Fruit fly (Drosophila melanogaster) whole organism, wandering third instar larva: Measurements from ENCODE around the gene RpL37A.
A peak's percentile ranks its signal among the peaks of the same experiment; 100 is the strongest.

ENCODE experiments used
- Abd-B ChIP-seq: fragments of >200 bp; optimal IDR thresholded peaks from 2 replicates; lab custom pipeline; 2017; ENCODE audit warnings: missing biosample characterization, missing genetic modification characterization
- CG32264 ChIP-seq: fragments of 200-800 bp; sonication (Bioruptor generic); optimal IDR thresholded peaks from 2 replicates; lab custom pipeline; 2016; ENCODE audit warnings: missing biosample characterization, missing genetic modification characterization
- CG9705 ChIP-seq: fragments of 200-800 bp; sonication (Bioruptor generic); optimal IDR thresholded peaks from 2 replicates; lab custom pipeline; 2018; ENCODE audit warnings: missing biosample characterization, mild to moderate bottlenecking, missing genetic modification characterization
- CrebA ChIP-seq: fragments of 200-800 bp; sonication (Bioruptor generic); optimal IDR thresholded peaks from 2 replicates; lab custom pipeline; 2016; ENCODE audit warnings: missing biosample characterization, mild to moderate bottlenecking, missing genetic modification characterization, borderline replicate concordance
- Dfd ChIP-seq: fragments of >200 bp; optimal IDR thresholded peaks from 2 replicates; lab custom pipeline; 2017; ENCODE audit warnings: missing biosample characterization, missing genetic modification characterization
- Dif ChIP-seq: fragments of 200-275, 200-300 bp; sonication (Bioruptor generic); optimal IDR thresholded peaks from 2 replicates; lab custom pipeline; 2018; ENCODE audit warnings: missing biosample characterization, missing genetic modification characterization; ENCODE audit not compliant: partially characterized antibody
- GATAd ChIP-seq: sonication (Bioruptor generic); optimal IDR thresholded peaks from 2 replicates; lab custom pipeline; 2016; ENCODE audit warnings: missing biosample characterization, missing genetic modification characterization
- HLH106 ChIP-seq: fragments of 200-800 bp; optimal IDR thresholded peaks from 3 replicates; lab custom pipeline; 2019; ENCODE audit warnings: missing biosample characterization, mild to moderate bottlenecking, missing genetic modification characterization, moderate library complexity
- Hnf4 ChIP-seq: fragments of 200-800 bp; sonication (Bioruptor generic); optimal IDR thresholded peaks from 2 replicates; lab custom pipeline; 2016; ENCODE audit warnings: missing biosample characterization, mild to moderate bottlenecking, missing genetic modification characterization
- Hr78 ChIP-seq: fragments of >200 bp; optimal IDR thresholded peaks from 2 replicates; lab custom pipeline; 2017; ENCODE audit warnings: missing biosample characterization, missing genetic modification characterization
- Hr83 ChIP-seq: fragments of 200-300 bp; sonication (Bioruptor generic); optimal IDR thresholded peaks from 2 replicates; lab custom pipeline; 2016; ENCODE audit warnings: missing biosample characterization, mild to moderate bottlenecking, missing genetic modification characterization, moderate library complexity; ENCODE audit not compliant: poor library complexity, severe bottlenecking
- Jra ChIP-seq: sonication (Bioruptor generic); optimal IDR thresholded peaks from 2 replicates; lab custom pipeline; 2016; ENCODE audit warnings: missing biosample characterization, missing genetic modification characterization
- Mio ChIP-seq: sonication (Bioruptor generic); optimal IDR thresholded peaks from 2 replicates; lab custom pipeline; 2016; ENCODE audit warnings: missing biosample characterization, missing genetic modification characterization
- Myc ChIP-seq: fragments of >200 bp; optimal IDR thresholded peaks from 2 replicates; lab custom pipeline; 2017
- N ChIP-seq: fragments of >200 bp; optimal IDR thresholded peaks from 2 replicates; lab custom pipeline; 2018; ENCODE audit warnings: missing biosample characterization, missing external identifiers, missing genetic modification characterization
- OdsH ChIP-seq: fragments of 200-800 bp; sonication (Bioruptor generic); optimal IDR thresholded peaks from 2 replicates; lab custom pipeline; 2016; ENCODE audit warnings: missing biosample characterization, mild to moderate bottlenecking, missing genetic modification characterization
- Rel ChIP-seq, 2 experiments: fragments of 200-800 bp; sonication (Bioruptor generic) in 1 of 2; optimal IDR thresholded peaks; 2 replicates in 1 of 2; 3 replicates in 1 of 2; lab custom pipeline; 2016 to 2019; ENCODE audit warnings: mild to moderate bottlenecking in 2 of 2, missing biosample characterization in 2 of 2, missing genetic modification characterization in 2 of 2, moderate library complexity in 1 of 2
- Sp1 ChIP-seq: fragments of 200-800 bp; sonication (Bioruptor generic); optimal IDR thresholded peaks from 3 replicates; lab custom pipeline; 2019; ENCODE audit warnings: missing biosample characterization, mild to moderate bottlenecking, missing genetic modification characterization, moderate library complexity
- Vsx2 ChIP-seq: fragments of 200-300, 225-300 bp; sonication (Bioruptor generic); optimal IDR thresholded peaks from 2 replicates; lab custom pipeline; 2018; ENCODE audit warnings: missing biosample characterization, missing genetic modification characterization; ENCODE audit not compliant: partially characterized antibody
- br ChIP-seq: fragments of 200-800 bp; sonication (Bioruptor generic); optimal IDR thresholded peaks from 2 replicates; lab custom pipeline; 2016; ENCODE audit warnings: missing biosample characterization, missing genetic modification characterization
- brk ChIP-seq: fragments of 200-800 bp; sonication (Bioruptor generic); optimal IDR thresholded peaks from 2 replicates; lab custom pipeline; 2016; ENCODE audit warnings: missing biosample characterization, mild to moderate bottlenecking, missing genetic modification characterization
- dl ChIP-seq, 2 experiments: fragments of 175-275, 200-275 bp in 1 of 2; fragments of 200-275 bp in 1 of 2; sonication (Bioruptor generic); optimal IDR thresholded peaks; lab custom pipeline; 2018; ENCODE audit warnings: mild to moderate bottlenecking in 2 of 2, missing biosample characterization in 2 of 2, missing genetic modification characterization in 2 of 2, moderate library complexity in 2 of 2; ENCODE audit not compliant: partially characterized antibody in 2 of 2, insufficient read depth in 1 of 2
- dmrt93B ChIP-seq: fragments of 200-800 bp; sonication (Bioruptor generic); optimal IDR thresholded peaks from 2 replicates; lab custom pipeline; 2018; ENCODE audit warnings: missing biosample characterization, mild to moderate bottlenecking, missing genetic modification characterization
- dsf ChIP-seq: sonication (Bioruptor generic); optimal IDR thresholded peaks from 2 replicates; lab custom pipeline; 2016; ENCODE audit warnings: missing biosample characterization, missing genetic modification characterization, borderline replicate concordance
- ey ChIP-seq: fragments of 200-800 bp; sonication (Bioruptor generic); optimal IDR thresholded peaks from 2 replicates; lab custom pipeline; 2016; ENCODE audit warnings: missing biosample characterization, missing genetic modification characterization
- foxo ChIP-seq, 2 experiments: fragments of 200-800 bp; sonication (Bioruptor generic); optimal IDR thresholded peaks; 2 replicates in 1 of 2; 3 replicates in 1 of 2; lab custom pipeline; 2016 to 2017; ENCODE audit warnings: missing biosample characterization in 2 of 2, missing genetic modification characterization in 2 of 2
- fru ChIP-seq: fragments of 200-800 bp; sonication (Bioruptor generic); optimal IDR thresholded peaks from 3 replicates; lab custom pipeline; 2016; ENCODE audit warnings: missing biosample characterization, mild to moderate bottlenecking, missing genetic modification characterization
- h ChIP-seq: fragments of 200-800 bp; sonication (Bioruptor generic); optimal IDR thresholded peaks from 3 replicates; lab custom pipeline; 2016; ENCODE audit warnings: missing biosample characterization, mild to moderate bottlenecking, missing genetic modification characterization
- jim ChIP-seq: fragments of 175-275, 200-325 bp; sonication (Bioruptor generic); optimal IDR thresholded peaks from 2 replicates; lab custom pipeline; 2016; ENCODE audit warnings: missing biosample characterization, mild to moderate bottlenecking, missing genetic modification characterization
- lola ChIP-seq: fragments of >200 bp; optimal IDR thresholded peaks from 2 replicates; lab custom pipeline; 2017; ENCODE audit warnings: missing biosample characterization, missing genetic modification characterization
- pan ChIP-seq: fragments of >200 bp; optimal IDR thresholded peaks from 2 replicates; lab custom pipeline; 2017
- psq ChIP-seq: fragments of 200-800 bp; sonication (Bioruptor generic); optimal IDR thresholded peaks from 3 replicates; lab custom pipeline; 2017; ENCODE audit warnings: missing biosample characterization, mild to moderate bottlenecking, missing genetic modification characterization, moderate library complexity
- rgr ChIP-seq: fragments of 200-800 bp; sonication (Bioruptor generic); optimal IDR thresholded peaks from 3 replicates; lab custom pipeline; 2016; ENCODE audit warnings: missing biosample characterization, mild to moderate bottlenecking, missing genetic modification characterization
- sv ChIP-seq: fragments of 200-800 bp; sonication (Bioruptor generic); optimal IDR thresholded peaks from 3 replicates; lab custom pipeline; 2016; ENCODE audit warnings: missing biosample characterization, missing genetic modification characterization
- tai ChIP-seq: sonication (Bioruptor generic); optimal IDR thresholded peaks from 2 replicates; lab custom pipeline; 2016; ENCODE audit warnings: missing biosample characterization, missing genetic modification characterization
- usp ChIP-seq: fragments of >200 bp; optimal IDR thresholded peaks from 2 replicates; lab custom pipeline; 2017; ENCODE audit warnings: missing biosample characterization, missing genetic modification characterization

RpL37A gene

dm6 chr2L:5046261-5046660, 24.5 kb upstream of the RpL37A start:
- TF ChIP-seq CrebA: no peak
- TF ChIP-seq Dif (GFP tag; lab: Kevin White, UChicago): no peak
- no peak for TF ChIP-seq Jra (GFP tag; lab: Kevin White, UChicago)
- no peak for TF ChIP-seq usp
- no peak for TF ChIP-seq lola
- TF ChIP-seq Dfd (GFP tag; lab: Kevin White, UChicago): no peak
- TF ChIP-seq tai (GFP tag; lab: Kevin White, UChicago): no peak
- no peak for TF ChIP-seq Vsx2 (GFP tag; lab: Kevin White, UChicago)
- no peak for TF ChIP-seq CG32264 (GFP tag; lab: Kevin White, UChicago)
- no peak for TF ChIP-seq OdsH (GFP tag; lab: Kevin White, UChicago)
- no peak for TF ChIP-seq brk
- no peak for TF ChIP-seq N
- no peak for TF ChIP-seq rgr (GFP tag; lab: Kevin White, UChicago)
- TF ChIP-seq dsf (GFP tag; lab: Kevin White, UChicago): no peak
- TF ChIP-seq, all 38 proteins: peak for 0

dm6 chr2L:5049974-5050373, 20.8 kb upstream of the RpL37A start:
- TF ChIP-seq rgr (GFP tag; lab: Kevin White, UChicago): no peak
- TF ChIP-seq sv (GFP tag; lab: Kevin White, UChicago): no peak
- TF ChIP-seq pan (lab: Kevin White, UChicago): no peak
- TF ChIP-seq GATAd: no peak

- no peak for TF ChIP-seq rgr (GFP tag; lab: Kevin White, UChicago)
- TF ChIP-seq h (GFP tag; lab: Kevin White, UChicago): no peak
- no peak for TF ChIP-seq tai (GFP tag; lab: Kevin White, UChicago)
- TF ChIP-seq N: no peak
- no peak for TF ChIP-seq Abd-B
- no peak for TF ChIP-seq HLH106
- TF ChIP-seq dsf (GFP tag; lab: Kevin White, UChicago): no peak
- no peak for TF ChIP-seq Hnf4 (GFP tag; lab: Kevin White, UChicago)
Observed at dm6 chr2L:5050825-5051224, 19.9 kb upstream of the RpL37A start, which contains the start of gene CG9121. Gene CG9121, minus strand, starts transcription at chr2L:5051062.

dm6 chr2L:5052367-5052914, 18.3 kb upstream of the RpL37A start, which contains the start of gene senju:
Gene senju, plus strand, starts transcription at chr2L:5052843.
- peak; percentile 73 for TF ChIP-seq dsf (GFP tag; lab: Kevin White, UChicago)
- no peak for TF ChIP-seq Dif (GFP tag; lab: Kevin White, UChicago)
- TF ChIP-seq dmrt93B (GFP tag; lab: Kevin White, UChicago): peak; percentile 57
- peak; percentile 53 for TF ChIP-seq Mio
- TF ChIP-seq Myc (lab: Kevin White, UChicago): peak; percentile 57
- peak; percentile 93 for TF ChIP-seq h (GFP tag; lab: Kevin White, UChicago)
- peak; percentile 90 for TF ChIP-seq fru (GFP tag; lab: Kevin White, UChicago)
- TF ChIP-seq Vsx2 (GFP tag; lab: Kevin White, UChicago): no peak
- peak; percentile 82 for TF ChIP-seq psq (GFP tag; lab: Kevin White, UChicago)
- TF ChIP-seq br (GFP tag; lab: Kevin White, UChicago): peak; percentile 93
- peak; percentile 91 for TF ChIP-seq Jra (GFP tag; lab: Kevin White, UChicago)
- TF ChIP-seq HLH106: peak; percentile 59
- TF ChIP-seq dl (GFP tag; optimal IDR thresholded peaks at IDR 0.05; lab: Kevin White, UChicago; ENCODE audit: insufficient read depth in 1 of 2, partially characterized antibody in 2 of 2): no peak
- peak; percentile 43 for TF ChIP-seq jim (GFP tag; lab: Kevin White, UChicago)
- no peak for TF ChIP-seq Dfd (GFP tag; lab: Kevin White, UChicago)
- peak; percentile 67 for TF ChIP-seq CG9705 (GFP tag; lab: Kevin White, UChicago)
- TF ChIP-seq CG32264 (GFP tag; lab: Kevin White, UChicago): peak; percentile 25
- no peak for TF ChIP-seq usp
- TF ChIP-seq Hr83: peak; percentile 95
- TF ChIP-seq pan (lab: Kevin White, UChicago): no peak
- no peak for TF ChIP-seq Rel (GFP tag; optimal IDR thresholded peaks at IDR 0.05; lab: Kevin White, UChicago)
- peak; percentile 98 for TF ChIP-seq Rel (tag; optimal IDR thresholded peaks at IDR 0.05; lab: Kevin White, UChicago)
- peak; percentile 79 for TF ChIP-seq Sp1
- TF ChIP-seq OdsH (GFP tag; lab: Kevin White, UChicago): peak; percentile 89
- TF ChIP-seq ey (GFP tag; lab: Kevin White, UChicago): peak; percentile 92
- TF ChIP-seq rgr (GFP tag; lab: Kevin White, UChicago): peak; percentile 90
- no peak for TF ChIP-seq CrebA
- TF ChIP-seq Hnf4 (GFP tag; lab: Kevin White, UChicago): peak; percentile 91
- no peak for TF ChIP-seq Hr78 (GFP tag; lab: Kevin White, UChicago)
- no peak for TF ChIP-seq brk
- peak; percentile 75 for TF ChIP-seq sv (GFP tag; lab: Kevin White, UChicago)
- peak in 1 of 2 experiments; percentile 92 for TF ChIP-seq foxo (GFP tag; optimal IDR thresholded peaks at IDR 0.05; lab: Kevin White, UChicago)
- TF ChIP-seq N: no peak
